Worm (Caenorhabditis elegans) whole organism, midembryonic: ENCODE results near the gene F45D3.4.

Source experiments
- T22C8.4 ChIP-seq: fragments of 200-800 bp; sonication (Bioruptor generic); IDR thresholded peaks from 2 replicates; pipeline ENCODE4 v1.3.6; 2022; ENCODE audit warnings: missing genetic modification characterization, missing compliant biosample characterization
- klf-2 ChIP-seq: fragments of 200-800 bp; sonication (Bioruptor generic); conservative IDR thresholded peaks from 2 replicates; pipeline ENCODE4 v1.3.6; 2022; ENCODE audit warnings: missing genetic modification reagents, missing genetic modification characterization, missing compliant biosample characterization
- ztf-23 ChIP-seq: fragments of 200-800 bp; sonication (Bioruptor generic); IDR thresholded peaks from 2 replicates; pipeline ENCODE4 v1.3.6; 2022; ENCODE audit warnings: missing genetic modification reagents, missing genetic modification characterization, missing compliant biosample characterization

DNA sequence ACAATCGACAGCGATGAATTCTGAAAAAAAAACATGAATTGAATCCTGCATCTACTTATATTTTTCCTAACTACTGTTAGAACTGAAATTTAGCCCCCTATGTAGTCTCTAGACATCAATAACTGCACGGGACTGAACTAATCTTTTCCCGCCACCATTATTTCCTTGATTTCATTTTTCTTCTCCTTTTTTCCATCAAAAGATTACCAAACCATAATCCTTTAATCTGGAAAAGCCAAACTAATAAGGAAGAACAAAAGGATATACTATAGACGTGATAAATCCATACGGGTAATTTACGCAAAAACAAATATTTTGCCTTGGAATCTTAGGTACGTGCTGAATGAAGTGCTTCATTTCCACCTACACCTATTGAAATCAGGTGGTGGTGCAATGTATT lies 14.3 kb upstream of the F45D3.4 start:
- TF ChIP-seq klf-2, result no peak
- no peak for TF ChIP-seq T22C8.4 (GFP tag; lab: Robert Waterston, UW)
- no peak for TF ChIP-seq ztf-23
